Worm (Caenorhabditis elegans) whole organism, young adult: ENCODE results near the gene lron-14.

Source experiments
- B0035.1 ChIP-seq: sonication (generic microtip); optimal IDR thresholded peaks from 2 replicates; lab custom pipeline; 2016; ENCODE audit warnings: missing genetic modification characterization, mild to moderate bottlenecking, missing compliant biosample characterization, missing genotype, missing genetic modification reagents
- B0336.3 ChIP-seq: fragments of 200-800 bp; sonication (Bioruptor generic); IDR thresholded peaks from 2 replicates; pipeline ENCODE4 v1.3.6; 2022; ENCODE audit warnings: missing genetic modification characterization, missing compliant biosample characterization
- F37B4.10 ChIP-seq: fragments of 200-800 bp; sonication (Bioruptor generic); IDR thresholded peaks from 2 replicates; pipeline ENCODE4 v1.3.6; 2022; ENCODE audit warnings: missing genetic modification characterization, missing compliant biosample characterization
- K12H6.12 ChIP-seq: fragments of 200-800 bp; sonication (Bioruptor generic); optimal IDR thresholded peaks from 2 replicates; lab custom pipeline; 2018; ENCODE audit warnings: mild to moderate bottlenecking, missing genetic modification characterization, missing compliant biosample characterization
- Y53G8AR.9 ChIP-seq: fragments of 200-800 bp; sonication (Bioruptor generic); conservative IDR thresholded peaks from 2 replicates; pipeline ENCODE4 v1.3.6; 2022; ENCODE audit warnings: missing genetic modification reagents, missing genetic modification characterization, missing compliant biosample characterization
- ZK185.1 ChIP-seq: sonication (generic microtip); optimal IDR thresholded peaks from 2 replicates; lab custom pipeline; 2016; ENCODE audit warnings: mild to moderate bottlenecking, missing genetic modification characterization, missing compliant biosample characterization; ENCODE audit not compliant: poor library complexity, severe bottlenecking
- ama-1 ChIP-seq, 3 experiments: fragments of 150-350 bp in 1 of 3; sonication (generic microtip) in 2 of 3; optimal IDR thresholded peaks; 2 replicates each; lab custom pipeline; 2014 to 2018; ENCODE audit warnings: missing biosample characterization in 2 of 3, missing genetic modification characterization in 2 of 3, missing genetic modification reagents in 2 of 3
- attf-3 ChIP-seq: fragments of 200-800 bp; sonication (Bioruptor generic); conservative IDR thresholded peaks from 2 replicates; pipeline ENCODE4 v1.3.6; 2022; ENCODE audit warnings: missing genetic modification reagents, missing genetic modification characterization, missing compliant biosample characterization
- attf-5 ChIP-seq: fragments of 200-800 bp; sonication (Bioruptor generic); optimal IDR thresholded peaks from 2 replicates; lab custom pipeline; 2018; ENCODE audit warnings: mild to moderate bottlenecking, missing genetic modification characterization, missing compliant biosample characterization
- cebp-1 ChIP-seq, 2 experiments: fragments of 200-800 bp in 1 of 2; sonication (Bioruptor generic) in 1 of 2; sonication (generic microtip) in 1 of 2; IDR thresholded peaks in 1 of 2; optimal IDR thresholded peaks in 1 of 2; 2 replicates each; pipeline versions ENCODE4 v1.3.6 to Lab custom; 2017 to 2022; ENCODE audit warnings: missing compliant biosample characterization in 2 of 2, missing genetic modification characterization in 2 of 2, mild to moderate bottlenecking in 1 of 2, missing genetic modification reagents in 1 of 2, moderate library complexity in 1 of 2
- efl-1 ChIP-seq: fragments of 150-350 bp; optimal IDR thresholded peaks from 2 replicates; lab custom pipeline; 2014; ENCODE audit warnings: missing biosample characterization, missing genetic modification reagents, missing genetic modification characterization
- egl-44 ChIP-seq: fragments of 200-800 bp; sonication (Bioruptor generic); IDR thresholded peaks from 2 replicates; pipeline ENCODE4 v1.3.6; 2022; ENCODE audit warnings: missing genetic modification reagents, missing genetic modification characterization, missing compliant biosample characterization
- him-1 ChIP-seq: sonication (generic microtip); optimal IDR thresholded peaks from 2 replicates; lab custom pipeline; 2016; ENCODE audit warnings: missing genotype, missing genetic modification reagents, missing genetic modification characterization, missing compliant biosample characterization
- hmg-1.2 ChIP-seq: fragments of 200-800 bp; sonication (Bioruptor generic); IDR thresholded peaks from 2 replicates; pipeline ENCODE4 v1.3.6; 2022; ENCODE audit warnings: missing genetic modification reagents, missing genetic modification characterization, missing compliant biosample characterization
- hmg-20 ChIP-seq: fragments of 200-800 bp; sonication (Bioruptor generic); IDR thresholded peaks from 2 replicates; pipeline ENCODE4 v1.3.6; 2022; ENCODE audit warnings: missing genetic modification reagents, missing genetic modification characterization, missing compliant biosample characterization
- let-526 ChIP-seq: fragments of 200-800 bp; sonication (Bioruptor generic); IDR thresholded peaks from 2 replicates; pipeline ENCODE4 v1.3.6; 2022; ENCODE audit warnings: missing genetic modification reagents, missing genetic modification characterization, missing compliant biosample characterization
- lin-35 ChIP-seq, 3 experiments: fragments of 150-350 bp in 2 of 3; sonication (generic microtip) in 1 of 3; optimal IDR thresholded peaks; 2 replicates each; lab custom pipeline; 2014 to 2018; ENCODE audit warnings: missing biosample characterization in 3 of 3, missing genetic modification characterization in 3 of 3, missing genetic modification reagents in 3 of 3
- lin-40 ChIP-seq: sonication (generic microtip); optimal IDR thresholded peaks from 2 replicates; lab custom pipeline; 2016; ENCODE audit warnings: missing genetic modification characterization, mild to moderate bottlenecking, missing compliant biosample characterization, missing genotype, missing genetic modification reagents
- lin-54 ChIP-seq: fragments of 200-800 bp; sonication (Bioruptor generic); optimal IDR thresholded peaks from 2 replicates; lab custom pipeline; 2018; ENCODE audit warnings: mild to moderate bottlenecking, missing genetic modification characterization, missing compliant biosample characterization
- lsl-1 ChIP-seq: fragments of 200-800 bp; sonication (Bioruptor generic); optimal IDR thresholded peaks from 2 replicates; lab custom pipeline; 2018; ENCODE audit warnings: mild to moderate bottlenecking, missing genetic modification characterization, moderate library complexity, missing compliant biosample characterization
- madf-6 ChIP-seq: fragments of 200-800 bp; sonication (Bioruptor generic); IDR thresholded peaks from 2 replicates; pipeline ENCODE4 v1.3.6; 2022; ENCODE audit warnings: missing genetic modification reagents, missing genetic modification characterization, missing compliant biosample characterization
- madf-8 ChIP-seq: fragments of 200-800 bp; sonication (Bioruptor generic); conservative IDR thresholded peaks from 2 replicates; pipeline ENCODE4 v1.3.6; 2022; ENCODE audit warnings: missing genetic modification reagents, missing genetic modification characterization, missing compliant biosample characterization
- mcd-1 ChIP-seq: fragments of 200-800 bp; sonication (Bioruptor generic); IDR thresholded peaks from 2 replicates; pipeline ENCODE4 v1.3.6; 2022; ENCODE audit warnings: missing genetic modification reagents, missing genetic modification characterization, missing compliant biosample characterization
- nfya-1 ChIP-seq: sonication (generic microtip); optimal IDR thresholded peaks from 2 replicates; lab custom pipeline; 2017; ENCODE audit warnings: antibody characterized with exemption, missing compliant biosample characterization, missing genetic modification characterization, borderline replicate concordance; ENCODE audit not compliant: insufficient read depth
- nhr-80 ChIP-seq: sonication (generic microtip); optimal IDR thresholded peaks from 2 replicates; lab custom pipeline; 2016; ENCODE audit warnings: missing genetic modification characterization, missing compliant biosample characterization
- nhr-90 ChIP-seq: sonication (generic microtip); optimal IDR thresholded peaks from 2 replicates; lab custom pipeline; 2016; ENCODE audit warnings: missing genotype, mild to moderate bottlenecking, missing genetic modification characterization, missing compliant biosample characterization
- pha-4 ChIP-seq: fragments of 150-350 bp; sonication (generic microtip); optimal IDR thresholded peaks from 2 replicates; lab custom pipeline; 2014; ENCODE audit warnings: missing biosample characterization, missing genetic modification reagents, missing genetic modification characterization
- rcor-1 ChIP-seq: fragments of 200-800 bp; sonication (Bioruptor generic); IDR thresholded peaks from 2 replicates; pipeline ENCODE4 v1.3.6; 2022; ENCODE audit warnings: missing genetic modification reagents, missing genetic modification characterization, missing compliant biosample characterization
- rpc-1 ChIP-seq, 2 experiments: fragments of 150-350 bp in 1 of 2; sonication (generic microtip) in 1 of 2; optimal IDR thresholded peaks; 2 replicates each; lab custom pipeline; 2014 to 2018; ENCODE audit warnings: missing biosample characterization in 1 of 2, missing genetic modification characterization in 1 of 2, missing genetic modification reagents in 1 of 2, missing genotype in 1 of 2
- snpc-1.1 ChIP-seq: sonication (generic microtip); optimal IDR thresholded peaks from 2 replicates; lab custom pipeline; 2017; ENCODE audit warnings: missing genetic modification characterization, mild to moderate bottlenecking, missing compliant biosample characterization, antibody characterized with exemption, moderate library complexity, missing genotype, missing genetic modification reagents; ENCODE audit not compliant: insufficient read depth
- snpc-1.3 ChIP-seq: sonication (generic microtip); optimal IDR thresholded peaks from 2 replicates; lab custom pipeline; 2017; ENCODE audit warnings: missing genetic modification characterization, mild to moderate bottlenecking, missing compliant biosample characterization, antibody characterized with exemption, moderate library complexity, missing genotype, missing genetic modification reagents; ENCODE audit not compliant: insufficient read depth
- snpc-3.4 ChIP-seq: sonication (generic microtip); optimal IDR thresholded peaks from 2 replicates; lab custom pipeline; 2017; ENCODE audit warnings: missing genetic modification characterization, mild to moderate bottlenecking, missing compliant biosample characterization, antibody characterized with exemption, moderate library complexity, missing genotype, missing genetic modification reagents
- snpc-4 ChIP-seq, 5 experiments: fragments of 150-350 bp in 1 of 5; sonication (generic microtip) in 4 of 5; optimal IDR thresholded peaks; 2 replicates each; lab custom pipeline; 2014 to 2018; ENCODE audit warnings: missing genetic modification characterization in 5 of 5, missing biosample characterization in 3 of 5, antibody characterized with exemption in 2 of 5, mild to moderate bottlenecking in 2 of 5, missing compliant biosample characterization in 2 of 5, missing genotype in 2 of 5, moderate library complexity in 2 of 5, missing genetic modification reagents in 1 of 5
- sptf-2 ChIP-seq: fragments of 200-800 bp; sonication (Bioruptor generic); optimal IDR thresholded peaks from 2 replicates; lab custom pipeline; 2018; ENCODE audit warnings: mild to moderate bottlenecking, missing genetic modification characterization, missing compliant biosample characterization
- tbp1 ChIP-seq: fragments of 200-800 bp; sonication (Bioruptor generic); optimal IDR thresholded peaks from 2 replicates; lab custom pipeline; 2018; ENCODE audit warnings: mild to moderate bottlenecking, missing genetic modification characterization, missing compliant biosample characterization
- unc-62 ChIP-seq: fragments of 150-350 bp; optimal IDR thresholded peaks from 2 replicates; lab custom pipeline; 2014; ENCODE audit warnings: missing biosample characterization, missing genetic modification reagents, missing genetic modification characterization
- zim-3 ChIP-seq: sonication (generic microtip); optimal IDR thresholded peaks from 2 replicates; lab custom pipeline; 2017; ENCODE audit warnings: mild to moderate bottlenecking, missing genetic modification characterization, moderate library complexity, missing compliant biosample characterization

Gene lron-14

ce11 chrIV:9516831-9517230 is 49.6 kb downstream of the lron-14 start, which contains the start of gene C33A12.19:
Gene C33A12.19, plus strand, starts transcription at chrIV:9516999.
- TF ChIP-seq him-1 (tag; lab: Kevin White, UChicago): no peak
- TF ChIP-seq K12H6.12 (tag; lab: Kevin White, UChicago): no peak
- no peak for TF ChIP-seq sptf-2 (GFP tag; lab: Kevin White, UChicago)
- TF ChIP-seq lin-40: peak; percentile 21
- peak; percentile 12 for TF ChIP-seq ama-1 (optimal IDR thresholded peaks at IDR 0.05; lab: Kevin White, UChicago)
- no peak for TF ChIP-seq ama-1 (GFP tag; optimal IDR thresholded peaks at IDR 0.05; lab: Kevin White, UChicago)

ce11 chrIV:9514132-9514531 is 52.3 kb downstream of the lron-14 start:
- TF ChIP-seq unc-62 (GFP tag; lab: Kevin White, UChicago) (peak; percentile 76), hmg-20 (no peak), ZK185.1 (tag; lab: Kevin White, UChicago) (no peak), zim-3 (no peak), rpc-1 (optimal IDR thresholded peaks at IDR 0.05; lab: Kevin White, UChicago) (no peak), rpc-1 (tag; optimal IDR thresholded peaks at IDR 0.05; lab: Kevin White, UChicago) (no peak), cebp-1 (GFP tag; IDR thresholded peaks at IDR 0.05; lab: Robert Waterston, UW) (peak; percentile 70; the same call in 1 of the 2 replicates), cebp-1 (tag; optimal IDR thresholded peaks at IDR 0.05; lab: Kevin White, UChicago) (peak; percentile 81)

ce11 chrIV:9513360-9513777 is 53.0 kb downstream of the lron-14 start:
- TF ChIP-seq attf-3 (peak; percentile 58; the same call in 1 of the 2 replicates), attf-5 (GFP tag; lab: Kevin White, UChicago) (peak; percentile 60), B0336.3 (GFP tag; lab: Robert Waterston, UW) (0 out of 2 replicates have a peak, but pooled peaks have one; percentile 13), zim-3 (no peak), madf-8 (GFP tag; lab: Robert Waterston, UW) (peak; percentile 32; the same call in 1 of the 2 replicates), nhr-90 (tag; lab: Kevin White, UChicago) (peak; percentile 23), cebp-1 (GFP tag; IDR thresholded peaks at IDR 0.05; lab: Robert Waterston, UW) (no peak), cebp-1 (tag; optimal IDR thresholded peaks at IDR 0.05; lab: Kevin White, UChicago) (peak; percentile 67), lsl-1 (GFP tag; lab: Kevin White, UChicago) (peak; percentile 52), pha-4 (tag; lab: Kevin White, UChicago) (no peak), snpc-3.4 (tag; lab: Kevin White, UChicago) (peak; percentile 22), efl-1 (GFP tag; lab: Kevin White, UChicago) (peak; percentile 26), lin-35 (GFP tag; optimal IDR thresholded peaks at IDR 0.05; lab: Kevin White, UChicago) (peak in 1 of 3 experiments; percentile 8), snpc-4 (GFP tag; optimal IDR thresholded peaks at IDR 0.05; lab: Kevin White, UChicago) (peak; percentile 72), snpc-4 (tag; optimal IDR thresholded peaks at IDR 0.05; lab: Kevin White, UChicago) (peak; percentile 69 to 87 (median 85)), F37B4.10 (GFP tag; lab: Robert Waterston, UW) (no peak), nfya-1 (tag; lab: Kevin White, UChicago) (no peak), lin-54 (GFP tag; lab: Kevin White, UChicago) (peak; percentile 3), B0035.1 (tag; lab: Kevin White, UChicago) (no peak), mcd-1 (GFP tag; lab: Robert Waterston, UW) (0 out of 2 replicates have a peak, but pooled peaks have one; percentile 26), snpc-1.1 (tag; lab: Kevin White, UChicago) (peak; percentile 86), egl-44 (peak; percentile 24; the same call in 1 of the 2 replicates), nhr-80 (tag; lab: Kevin White, UChicago) (peak; percentile 69), let-526 (GFP tag; lab: Robert Waterston, UW) (0 out of 2 replicates have a peak, but pooled peaks have one; percentile 26), snpc-1.3 (tag; lab: Kevin White, UChicago) (peak; percentile 58), hmg-1.2 (GFP tag; lab: Robert Waterston, UW) (peak; percentile 95), madf-6 (GFP tag; lab: Robert Waterston, UW) (peak; percentile 59; the same call in 1 of the 2 replicates), tbp1 (GFP tag; lab: Kevin White, UChicago) (peak; percentile 17), Y53G8AR.9 (GFP tag; lab: Robert Waterston, UW) (no peak), rcor-1 (GFP tag; lab: Robert Waterston, UW) (peak; percentile 44; the same call in 1 of the 2 replicates)
